Worm (Caenorhabditis elegans) whole organism, mixed stage, embryonic: ENCODE measurements around the gene F41G3.10.

Source experiments
- ceh-43 ChIP-seq: fragments of 200-800 bp; sonication (Bioruptor generic); optimal IDR thresholded peaks from 2 replicates; lab custom pipeline; 2018; ENCODE audit warnings: mild to moderate bottlenecking, missing genetic modification characterization, moderate library complexity, missing compliant biosample characterization
- lin-32 ChIP-seq: fragments of 200-800 bp; sonication (Bioruptor generic); optimal IDR thresholded peaks from 2 replicates; lab custom pipeline; 2018; ENCODE audit warnings: mild to moderate bottlenecking, missing genetic modification characterization, missing compliant biosample characterization
- lsy-2 ChIP-seq: fragments of 150-350 bp; optimal IDR thresholded peaks from 2 replicates; lab custom pipeline; 2014; ENCODE audit warnings: missing biosample characterization, missing genetic modification characterization
- mab-5 ChIP-seq: fragments of 150-350 bp; optimal IDR thresholded peaks from 2 replicates; lab custom pipeline; 2014; ENCODE audit warnings: missing biosample characterization, missing genetic modification characterization
- nhr-12 ChIP-seq: fragments of 150-350 bp; optimal IDR thresholded peaks from 2 replicates; lab custom pipeline; 2014; ENCODE audit warnings: missing biosample characterization, missing genetic modification characterization
- nhr-28 ChIP-seq: fragments of 150-350 bp; optimal IDR thresholded peaks from 2 replicates; lab custom pipeline; 2014; ENCODE audit warnings: missing biosample characterization, missing genetic modification characterization
- nhr-76 ChIP-seq: sonication (generic microtip); optimal IDR thresholded peaks from 2 replicates; lab custom pipeline; 2017; ENCODE audit warnings: missing biosample characterization, missing genetic modification characterization
- pha-4 ChIP-seq: fragments of 150-350 bp; optimal IDR thresholded peaks from 2 replicates; lab custom pipeline; 2018; ENCODE audit warnings: missing biosample characterization, missing genetic modification reagents, missing genetic modification characterization
- zip-8 ChIP-seq: fragments of 150-350 bp; optimal IDR thresholded peaks from 2 replicates; lab custom pipeline; 2014; ENCODE audit warnings: missing biosample characterization, missing genetic modification characterization
- ztf-11 ChIP-seq: fragments of 150-350 bp; optimal IDR thresholded peaks from 2 replicates; lab custom pipeline; 2014; ENCODE audit warnings: missing biosample characterization, missing genetic modification characterization

- TF ChIP-seq ceh-43 (GFP tag; lab: Kevin White, UChicago): no peak
- TF ChIP-seq nhr-12: no peak
- no peak for TF ChIP-seq nhr-76 (tag; lab: Kevin White, UChicago)
- TF ChIP-seq pha-4 (tag; lab: Kevin White, UChicago): no peak
- no peak for TF ChIP-seq nhr-28 (tag; lab: Kevin White, UChicago)
- no peak for TF ChIP-seq zip-8 (tag; lab: Kevin White, UChicago)
- no peak for TF ChIP-seq ztf-11
- no peak for TF ChIP-seq lsy-2
- no peak for TF ChIP-seq mab-5 (tag; lab: Kevin White, UChicago)
- no peak for TF ChIP-seq lin-32
Measured at ce11 chrII:6764734-6765133, 15.4 kb upstream of the F41G3.10 start, which contains the start of gene nlp-50.
